Worm (Caenorhabditis elegans) whole organism, midembryonic: ENCODE results near the gene nhr-221.

ENCODE experiments used
- cog-1 ChIP-seq: sonication (generic microtip); optimal IDR thresholded peaks from 2 replicates; lab custom pipeline; 2016; ENCODE audit warnings: missing genetic modification characterization, missing compliant biosample characterization
- klf-2 ChIP-seq: fragments of 200-800 bp; sonication (Bioruptor generic); conservative IDR thresholded peaks from 2 replicates; pipeline ENCODE4 v1.3.6; 2022; ENCODE audit warnings: missing genetic modification reagents, missing genetic modification characterization, missing compliant biosample characterization
- med-1 ChIP-seq: sonication (generic microtip); optimal IDR thresholded peaks from 2 replicates; lab custom pipeline; 2017; ENCODE audit warnings: missing genetic modification characterization, mild to moderate bottlenecking, missing compliant biosample characterization, antibody characterized with exemption, missing genetic modification reagents; ENCODE audit not compliant: insufficient read depth
- tab-1 ChIP-seq: fragments of 200-800 bp; sonication (Bioruptor generic); IDR thresholded peaks from 2 replicates; pipeline ENCODE4 v1.3.6; 2022; ENCODE audit warnings: missing genetic modification characterization, missing compliant biosample characterization

ce11 chrV:3509878-3510277 lies 25.3 kb downstream of the nhr-221 start, which contains the start of gene str-228:
- TF ChIP-seq klf-2 (GFP tag; lab: Robert Waterston, UW): no peak
- no peak for TF ChIP-seq tab-1
- TF ChIP-seq cog-1 (tag; lab: Kevin White, UChicago): no peak
- TF ChIP-seq med-1 (GFP tag; lab: Kevin White, UChicago): no peak
